Worm (Caenorhabditis elegans) whole organism, L4/young adult: Measurements from ENCODE around the gene ccdc-149.

Experiments
- W03F9.2 ChIP-seq: fragments of 150-350 bp; optimal IDR thresholded peaks from 2 replicates; lab custom pipeline; 2014; ENCODE audit warnings: missing biosample characterization, missing genetic modification characterization
- dao-5 ChIP-seq: sonication (generic microtip); optimal IDR thresholded peaks from 2 replicates; lab custom pipeline; 2016; ENCODE audit warnings: missing genotype, missing genetic modification characterization, moderate library complexity, missing compliant biosample characterization
- him-1 ChIP-seq: sonication (generic microtip); optimal IDR thresholded peaks from 2 replicates; lab custom pipeline; 2016; ENCODE audit warnings: missing genotype, missing genetic modification reagents, missing genetic modification characterization, missing compliant biosample characterization

DNA sequence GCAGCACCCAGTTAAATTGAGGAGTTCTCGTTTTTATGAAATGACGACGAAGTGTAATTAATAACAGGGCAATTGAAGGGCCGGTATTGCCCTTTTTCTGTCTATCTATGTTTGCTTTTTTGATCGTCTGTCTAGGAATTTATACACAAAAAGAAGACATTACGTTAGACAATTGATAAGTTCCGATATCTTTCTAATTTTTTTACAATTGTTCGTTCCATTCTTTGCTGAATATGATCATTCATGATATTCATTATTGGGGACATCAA is 29.5 kb downstream of the ccdc-149 start:
- TF ChIP-seq him-1, result no peak
- no peak for TF ChIP-seq W03F9.2 (tag; lab: Kevin White, UChicago)
- no peak for TF ChIP-seq dao-5
